Worm (Caenorhabditis elegans) whole organism, young adult: ENCODE data around the gene igdb-1.

ENCODE experiments used
- B0035.1 ChIP-seq: sonication (generic microtip); optimal IDR thresholded peaks from 2 replicates; lab custom pipeline; 2016; ENCODE audit warnings: missing genetic modification characterization, mild to moderate bottlenecking, missing compliant biosample characterization, missing genotype, missing genetic modification reagents
- B0261.1 ChIP-seq: sonication (generic microtip); optimal IDR thresholded peaks from 2 replicates; lab custom pipeline; 2016; ENCODE audit warnings: mild to moderate bottlenecking, missing genetic modification characterization, moderate library complexity, missing compliant biosample characterization
- C17E4.6 ChIP-seq: fragments of 200-800 bp; sonication (Bioruptor generic); IDR thresholded peaks from 2 replicates; pipeline ENCODE4 v1.3.6; 2022; ENCODE audit warnings: missing genetic modification reagents, missing genetic modification characterization, missing compliant biosample characterization
- F39B2.1 ChIP-seq: fragments of 200-800 bp; sonication (Bioruptor generic); IDR thresholded peaks from 2 replicates; pipeline ENCODE4 v1.3.6; 2022; ENCODE audit warnings: missing genetic modification reagents, missing genetic modification characterization, missing compliant biosample characterization
- F57C9.4 ChIP-seq: sonication (generic microtip); optimal IDR thresholded peaks from 2 replicates; lab custom pipeline; 2017; ENCODE audit warnings: mild to moderate bottlenecking, missing genetic modification characterization, missing compliant biosample characterization
- K11D2.4 ChIP-seq: fragments of 200-800 bp; sonication (Bioruptor generic); IDR thresholded peaks from 2 replicates; pipeline ENCODE4 v1.3.6; 2022; ENCODE audit warnings: missing genetic modification reagents, missing genetic modification characterization, missing compliant biosample characterization
- K12H6.12 ChIP-seq: fragments of 200-800 bp; sonication (Bioruptor generic); optimal IDR thresholded peaks from 2 replicates; lab custom pipeline; 2018; ENCODE audit warnings: mild to moderate bottlenecking, missing genetic modification characterization, missing compliant biosample characterization
- Y67H2A.10 ChIP-seq: fragments of 200-800 bp; sonication (Bioruptor generic); conservative IDR thresholded peaks from 2 replicates; pipeline ENCODE4 v1.3.6; 2022; ENCODE audit warnings: missing genetic modification reagents, missing genetic modification characterization, missing compliant biosample characterization
- Y95B8A.8 ChIP-seq: fragments of 200-800 bp; sonication (Bioruptor generic); IDR thresholded peaks from 2 replicates; pipeline ENCODE4 v1.3.6; 2022; ENCODE audit warnings: missing genetic modification reagents, missing genetic modification characterization, missing compliant biosample characterization
- ama-1 ChIP-seq, 3 experiments: fragments of 150-350 bp in 1 of 3; sonication (generic microtip) in 2 of 3; optimal IDR thresholded peaks; 2 replicates each; lab custom pipeline; 2014 to 2018; ENCODE audit warnings: missing biosample characterization in 2 of 3, missing genetic modification characterization in 2 of 3, missing genetic modification reagents in 2 of 3
- aptf-2 ChIP-seq: fragments of 200-800 bp; sonication (Bioruptor generic); conservative IDR thresholded peaks from 2 replicates; pipeline ENCODE4 v1.3.6; 2022; ENCODE audit warnings: missing genetic modification reagents, missing genetic modification characterization, missing compliant biosample characterization
- aptf-3 ChIP-seq: fragments of 200-800 bp; sonication (Bioruptor generic); IDR thresholded peaks from 2 replicates; pipeline ENCODE4 v1.3.6; 2022; ENCODE audit warnings: missing genetic modification characterization, missing compliant biosample characterization
- attf-5 ChIP-seq: fragments of 200-800 bp; sonication (Bioruptor generic); optimal IDR thresholded peaks from 2 replicates; lab custom pipeline; 2018; ENCODE audit warnings: mild to moderate bottlenecking, missing genetic modification characterization, missing compliant biosample characterization
- bed-2 ChIP-seq: fragments of 200-800 bp; sonication (Bioruptor generic); IDR thresholded peaks from 2 replicates; pipeline ENCODE4 v1.3.6; 2022; ENCODE audit warnings: missing genetic modification reagents, missing genetic modification characterization, missing compliant biosample characterization
- cebp-1 ChIP-seq, 2 experiments: fragments of 200-800 bp in 1 of 2; sonication (Bioruptor generic) in 1 of 2; sonication (generic microtip) in 1 of 2; IDR thresholded peaks in 1 of 2; optimal IDR thresholded peaks in 1 of 2; 2 replicates each; pipeline versions ENCODE4 v1.3.6 to Lab custom; 2017 to 2022; ENCODE audit warnings: missing compliant biosample characterization in 2 of 2, missing genetic modification characterization in 2 of 2, mild to moderate bottlenecking in 1 of 2, missing genetic modification reagents in 1 of 2, moderate library complexity in 1 of 2
- ceh-40 ChIP-seq: fragments of 200-800 bp; sonication (Bioruptor generic); IDR thresholded peaks from 2 replicates; pipeline ENCODE4 v1.3.6; 2022; ENCODE audit warnings: missing genetic modification characterization, missing compliant biosample characterization
- ceh-91 ChIP-seq: fragments of 200-800 bp; sonication (Bioruptor generic); IDR thresholded peaks from 2 replicates; pipeline ENCODE4 v1.3.6; 2022; ENCODE audit warnings: missing genetic modification reagents, missing genetic modification characterization, missing compliant biosample characterization
- die-1 ChIP-seq: sonication (generic microtip); optimal IDR thresholded peaks from 2 replicates; lab custom pipeline; 2016; ENCODE audit warnings: missing genotype, mild to moderate bottlenecking, missing genetic modification characterization, missing compliant biosample characterization
- fkh-3 ChIP-seq: sonication (generic microtip); optimal IDR thresholded peaks from 2 replicates; lab custom pipeline; 2016; ENCODE audit warnings: mild to moderate bottlenecking, missing genetic modification characterization, missing compliant biosample characterization
- hmg-1.2 ChIP-seq: fragments of 200-800 bp; sonication (Bioruptor generic); IDR thresholded peaks from 2 replicates; pipeline ENCODE4 v1.3.6; 2022; ENCODE audit warnings: missing genetic modification reagents, missing genetic modification characterization, missing compliant biosample characterization
- hsf-1 ChIP-seq: fragments of 200-800 bp; sonication (Bioruptor generic); IDR thresholded peaks from 2 replicates; pipeline ENCODE4 v1.3.6; 2022; ENCODE audit warnings: missing genetic modification reagents, missing genetic modification characterization, missing compliant biosample characterization
- lag-1 ChIP-seq: fragments of 200-800 bp; sonication (Bioruptor generic); IDR thresholded peaks from 2 replicates; pipeline ENCODE4 v1.3.6; 2022; ENCODE audit warnings: missing genetic modification reagents, missing genetic modification characterization, missing compliant biosample characterization
- lsl-1 ChIP-seq: fragments of 200-800 bp; sonication (Bioruptor generic); optimal IDR thresholded peaks from 2 replicates; lab custom pipeline; 2018; ENCODE audit warnings: mild to moderate bottlenecking, missing genetic modification characterization, moderate library complexity, missing compliant biosample characterization
- mxl-1 ChIP-seq: sonication (generic microtip); optimal IDR thresholded peaks from 2 replicates; lab custom pipeline; 2016; ENCODE audit warnings: missing genetic modification characterization, missing compliant biosample characterization
- nhr-120 ChIP-seq: fragments of 200-800 bp; sonication (Bioruptor generic); IDR thresholded peaks from 2 replicates; pipeline ENCODE4 v1.3.6; 2022; ENCODE audit warnings: missing genetic modification characterization, missing compliant biosample characterization
- nhr-80 ChIP-seq: sonication (generic microtip); optimal IDR thresholded peaks from 2 replicates; lab custom pipeline; 2016; ENCODE audit warnings: missing genetic modification characterization, missing compliant biosample characterization
- nhr-90 ChIP-seq: sonication (generic microtip); optimal IDR thresholded peaks from 2 replicates; lab custom pipeline; 2016; ENCODE audit warnings: missing genotype, mild to moderate bottlenecking, missing genetic modification characterization, missing compliant biosample characterization
- pbrm-1 ChIP-seq: fragments of 200-800 bp; sonication (Bioruptor generic); IDR thresholded peaks from 2 replicates; pipeline ENCODE4 v1.3.6; 2022; ENCODE audit warnings: missing genetic modification reagents, missing genetic modification characterization, missing compliant biosample characterization
- repo-1 ChIP-seq: sonication (generic microtip); optimal IDR thresholded peaks from 2 replicates; lab custom pipeline; 2017; ENCODE audit warnings: mild to moderate bottlenecking, missing genetic modification characterization, missing compliant biosample characterization
- rpc-1 ChIP-seq, 2 experiments: fragments of 150-350 bp in 1 of 2; sonication (generic microtip) in 1 of 2; optimal IDR thresholded peaks; 2 replicates each; lab custom pipeline; 2014 to 2018; ENCODE audit warnings: missing biosample characterization in 1 of 2, missing genetic modification characterization in 1 of 2, missing genetic modification reagents in 1 of 2, missing genotype in 1 of 2
- sea-2 ChIP-seq: fragments of 200-800 bp; sonication (Bioruptor generic); IDR thresholded peaks from 2 replicates; pipeline ENCODE4 v1.3.6; 2022; ENCODE audit warnings: missing genetic modification characterization, missing compliant biosample characterization
- snpc-1.3 ChIP-seq: sonication (generic microtip); optimal IDR thresholded peaks from 2 replicates; lab custom pipeline; 2017; ENCODE audit warnings: missing genetic modification characterization, mild to moderate bottlenecking, missing compliant biosample characterization, antibody characterized with exemption, moderate library complexity, missing genotype, missing genetic modification reagents; ENCODE audit not compliant: insufficient read depth
- snpc-4 ChIP-seq, 5 experiments: fragments of 150-350 bp in 1 of 5; sonication (generic microtip) in 4 of 5; optimal IDR thresholded peaks; 2 replicates each; lab custom pipeline; 2014 to 2018; ENCODE audit warnings: missing genetic modification characterization in 5 of 5, missing biosample characterization in 3 of 5, antibody characterized with exemption in 2 of 5, mild to moderate bottlenecking in 2 of 5, missing compliant biosample characterization in 2 of 5, missing genotype in 2 of 5, moderate library complexity in 2 of 5, missing genetic modification reagents in 1 of 5
- sptf-2 ChIP-seq: fragments of 200-800 bp; sonication (Bioruptor generic); optimal IDR thresholded peaks from 2 replicates; lab custom pipeline; 2018; ENCODE audit warnings: mild to moderate bottlenecking, missing genetic modification characterization, missing compliant biosample characterization
- tbx-9 ChIP-seq: sonication (generic microtip); optimal IDR thresholded peaks from 2 replicates; lab custom pipeline; 2016; ENCODE audit warnings: borderline replicate concordance, missing genetic modification characterization, inconsistent platforms, missing compliant biosample characterization
- unc-130 ChIP-seq: sonication (generic microtip); optimal IDR thresholded peaks from 2 replicates; lab custom pipeline; 2016; ENCODE audit warnings: missing genetic modification reagents, missing genetic modification characterization, missing compliant biosample characterization
- ztf-28 ChIP-seq: fragments of 200-800 bp; sonication (Bioruptor generic); IDR thresholded peaks from 2 replicates; pipeline ENCODE4 v1.3.6; 2022; ENCODE audit warnings: missing genetic modification reagents, missing genetic modification characterization, missing compliant biosample characterization
- ztf-6 ChIP-seq: fragments of 200-800 bp; sonication (Bioruptor generic); IDR thresholded peaks from 2 replicates; pipeline ENCODE4 v1.3.6; 2022; ENCODE audit warnings: missing genetic modification reagents, missing genetic modification characterization, missing compliant biosample characterization

Gene igdb-1

DNA sequence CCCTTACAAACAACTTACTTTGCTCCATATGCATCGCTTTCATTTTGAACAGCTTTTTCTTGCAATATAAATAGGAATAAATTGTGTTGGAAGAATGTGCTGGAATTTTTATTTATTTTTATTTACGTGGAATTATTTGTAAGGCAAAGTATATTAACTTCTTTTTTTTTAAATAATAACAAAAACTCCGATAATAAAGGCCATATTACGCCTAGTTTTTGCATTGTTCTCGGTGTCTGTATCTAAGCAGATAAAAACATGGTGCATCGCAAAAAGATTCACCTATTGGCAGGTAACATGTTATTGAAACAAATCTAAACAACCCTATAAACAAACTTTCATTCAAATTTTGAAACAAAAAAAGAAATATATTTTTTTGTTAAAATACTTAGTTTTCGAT, 15.4 kb upstream of the igdb-1 start, which contains the start of gene C25G4.8:
Gene C25G4.8, minus strand, starts transcription at position 101 of the 400 bp plus-strand sequence.
- TF ChIP-seq cebp-1 (GFP tag; IDR thresholded peaks at IDR 0.05; lab: Robert Waterston, UW) (no peak), cebp-1 (tag; optimal IDR thresholded peaks at IDR 0.05; lab: Kevin White, UChicago) (no peak), fkh-3 (no peak), lsl-1 (GFP tag; lab: Kevin White, UChicago) (no peak), K11D2.4 (GFP tag; lab: Robert Waterston, UW) (no peak), nhr-80 (tag; lab: Kevin White, UChicago) (no peak), unc-130 (GFP tag; lab: Kevin White, UChicago) (no peak)

- no peak for TF ChIP-seq aptf-2 (GFP tag; lab: Robert Waterston, UW)
- no peak for TF ChIP-seq repo-1 (tag; lab: Kevin White, UChicago)
- no peak for TF ChIP-seq mxl-1 (tag; lab: Kevin White, UChicago)
- TF ChIP-seq sea-2: no peak
- no peak for TF ChIP-seq B0261.1 (tag; lab: Kevin White, UChicago)
- TF ChIP-seq K12H6.12: no peak
- TF ChIP-seq lag-1 (GFP tag; lab: Robert Waterston, UW): no peak
- no peak for TF ChIP-seq bed-2 (GFP tag; lab: Robert Waterston, UW)
- TF ChIP-seq die-1 (tag; lab: Kevin White, UChicago): no peak
- TF ChIP-seq attf-5 (GFP tag; lab: Kevin White, UChicago): no peak
- TF ChIP-seq snpc-4 (GFP tag; optimal IDR thresholded peaks at IDR 0.05; lab: Kevin White, UChicago): no peak
- TF ChIP-seq snpc-4 (tag; optimal IDR thresholded peaks at IDR 0.05; lab: Kevin White, UChicago): no peak
- no peak for TF ChIP-seq ama-1 (optimal IDR thresholded peaks at IDR 0.05; lab: Kevin White, UChicago)
- TF ChIP-seq ama-1 (GFP tag; optimal IDR thresholded peaks at IDR 0.05; lab: Kevin White, UChicago): no peak
- TF ChIP-seq C17E4.6 (GFP tag; lab: Robert Waterston, UW): no peak
- no peak for TF ChIP-seq aptf-3 (GFP tag; lab: Robert Waterston, UW)
- TF ChIP-seq tbx-9 (tag; lab: Kevin White, UChicago): no peak
- TF ChIP-seq nhr-90 (tag; lab: Kevin White, UChicago): no peak
- TF ChIP-seq ceh-91 (GFP tag; lab: Robert Waterston, UW): no peak
- TF ChIP-seq hsf-1: no peak
These were observed 14.0 kb upstream of the igdb-1 start for ce11 chrIV:12464822-12465221.

DNA sequence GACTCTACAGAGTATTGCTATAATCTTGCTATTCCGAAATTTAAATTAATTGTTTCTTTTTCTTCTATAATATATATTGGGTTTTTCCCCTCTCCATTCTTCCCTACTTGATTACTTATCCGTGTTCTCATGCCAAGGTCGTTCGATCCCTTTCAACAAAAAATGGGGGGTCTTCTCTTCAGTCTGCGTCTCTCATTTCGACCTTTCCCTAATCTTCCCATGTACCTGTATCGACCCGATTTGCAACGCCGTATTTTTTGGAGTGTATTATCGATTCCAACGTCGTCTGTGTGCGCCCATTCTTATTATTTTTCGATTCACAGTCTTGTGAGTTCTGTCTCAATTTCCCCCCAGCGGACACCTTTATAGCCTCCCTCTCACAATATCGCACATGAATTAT, 11.1 kb upstream of the igdb-1 start:
- TF ChIP-seq hmg-1.2 (GFP tag; lab: Robert Waterston, UW): peak; percentile 41; the same call in 1 of the 2 replicates
- no peak for TF ChIP-seq ceh-40 (GFP tag; lab: Robert Waterston, UW)
- no peak for TF ChIP-seq B0035.1 (tag; lab: Kevin White, UChicago)
- no peak for TF ChIP-seq F39B2.1
- no peak for TF ChIP-seq pbrm-1 (GFP tag; lab: Robert Waterston, UW)
- no peak for TF ChIP-seq ztf-6
- 0 out of 2 replicates have a peak, but pooled peaks have one; percentile 60 for TF ChIP-seq aptf-2 (GFP tag; lab: Robert Waterston, UW)

- no peak for TF ChIP-seq nhr-120 (GFP tag; lab: Robert Waterston, UW)
- TF ChIP-seq sptf-2 (GFP tag; lab: Kevin White, UChicago): no peak
- TF ChIP-seq Y67H2A.10 (GFP tag; lab: Robert Waterston, UW): no peak
- TF ChIP-seq F39B2.1: no peak
- no peak for TF ChIP-seq sea-2
- TF ChIP-seq F57C9.4: no peak
- no peak for TF ChIP-seq Y95B8A.8 (GFP tag; lab: Robert Waterston, UW)
- no peak for TF ChIP-seq snpc-1.3 (tag; lab: Kevin White, UChicago)
- TF ChIP-seq aptf-2 (GFP tag; lab: Robert Waterston, UW): no peak
- TF ChIP-seq rpc-1 (optimal IDR thresholded peaks at IDR 0.05; lab: Kevin White, UChicago): no peak
- TF ChIP-seq rpc-1 (tag; optimal IDR thresholded peaks at IDR 0.05; lab: Kevin White, UChicago): no peak
- no peak for TF ChIP-seq ztf-28
- TF ChIP-seq, all 124 proteins: peak for 0
These were observed 10.5 kb upstream of the igdb-1 start, which contains the start of gene igdb-2 for ce11 chrIV:12468359-12468758. Gene igdb-2, plus strand, starts transcription at chrIV:12468659.
